Worm (Caenorhabditis elegans) whole organism, L4 larva: ENCODE results near the gene sup-37.

Experiments
- F44E2.7 ChIP-seq: fragments of 200-800 bp; sonication (Bioruptor generic); IDR thresholded peaks from 2 replicates; pipeline ENCODE4 v2.1.2; 2022; ENCODE audit warnings: missing genetic modification characterization, missing compliant biosample characterization
- R02D3.7 ChIP-seq: fragments of 150-350 bp; sonication (generic microtip); optimal IDR thresholded peaks from 3 replicates; lab custom pipeline; 2014; ENCODE audit warnings: missing biosample characterization, missing genetic modification characterization
- T20F7.1 ChIP-seq: fragments of 200-800 bp; sonication (Bioruptor generic); optimal IDR thresholded peaks from 2 replicates; lab custom pipeline; 2018; ENCODE audit warnings: mild to moderate bottlenecking, missing genetic modification characterization, missing compliant biosample characterization
- ZK337.2 ChIP-seq: fragments of 200-800 bp; sonication (Bioruptor generic); IDR thresholded peaks from 2 replicates; pipeline ENCODE4 v1.3.6; 2022; ENCODE audit warnings: missing genetic modification reagents, missing genetic modification characterization, missing compliant biosample characterization
- aha-1 ChIP-seq: fragments of 150-350 bp; peaks from one replicate; lab custom pipeline; 2014; ENCODE audit warnings: missing biosample characterization, missing genetic modification characterization
- ama-1 ChIP-seq: fragments of 150-350 bp; optimal IDR thresholded peaks from 2 replicates; lab custom pipeline; 2014; ENCODE audit warnings: inconsistent platforms, mixed read lengths
- attf-4 ChIP-seq: sonication (generic microtip); optimal IDR thresholded peaks from 3 replicates; lab custom pipeline; 2017; ENCODE audit warnings: missing biosample characterization, missing genetic modification characterization
- ceh-28 ChIP-seq: fragments of 150-350 bp; optimal IDR thresholded peaks from 2 replicates; lab custom pipeline; 2014; ENCODE audit warnings: missing biosample characterization, missing genetic modification reagents, missing genetic modification characterization
- ceh-32 ChIP-seq: sonication (generic microtip); optimal IDR thresholded peaks from 2 replicates; lab custom pipeline; 2016; ENCODE audit warnings: mild to moderate bottlenecking, missing genetic modification characterization, missing compliant biosample characterization; ENCODE audit not compliant: poor library complexity
- ceh-44 ChIP-seq: fragments of 200-800 bp; sonication (Bioruptor generic); IDR thresholded peaks from 2 replicates; pipeline ENCODE4 v1.3.6; 2022; ENCODE audit warnings: missing genetic modification reagents, missing genetic modification characterization, missing compliant biosample characterization
- ceh-62 ChIP-seq: sonication (generic microtip); optimal IDR thresholded peaks from 2 replicates; lab custom pipeline; 2017; ENCODE audit warnings: missing biosample characterization, missing genetic modification characterization
- cey-2 ChIP-seq: sonication (generic microtip); optimal IDR thresholded peaks from 3 replicates; lab custom pipeline; 2017; ENCODE audit warnings: missing genetic modification characterization, mild to moderate bottlenecking, missing compliant biosample characterization, antibody characterized with exemption, borderline replicate concordance; ENCODE audit not compliant: insufficient read depth
- daf-19 ChIP-seq: fragments of 200-800 bp; sonication (Bioruptor generic); conservative IDR thresholded peaks from 2 replicates; pipeline ENCODE4 v1.3.6; 2022; ENCODE audit warnings: missing genetic modification characterization, missing compliant biosample characterization
- daf-8 ChIP-seq: fragments of 200-800 bp; sonication (Bioruptor generic); IDR thresholded peaks from 2 replicates; pipeline ENCODE4 v1.3.6; 2022; ENCODE audit warnings: missing genetic modification characterization, missing compliant biosample characterization
- dpl-1 ChIP-seq: fragments of 150-350 bp; optimal IDR thresholded peaks from 2 replicates; lab custom pipeline; 2014; ENCODE audit warnings: missing biosample characterization, missing genetic modification reagents, missing genetic modification characterization
- gei-8 ChIP-seq: fragments of 200-800 bp; sonication (Bioruptor generic); optimal IDR thresholded peaks from 2 replicates; lab custom pipeline; 2018; ENCODE audit warnings: mild to moderate bottlenecking, missing genetic modification characterization, missing compliant biosample characterization
- hlh-30 ChIP-seq: sonication (generic microtip); optimal IDR thresholded peaks from 2 replicates; lab custom pipeline; 2017; ENCODE audit warnings: antibody characterized with exemption, mild to moderate bottlenecking, missing genetic modification characterization, missing compliant biosample characterization; ENCODE audit not compliant: insufficient read depth
- lim-7 ChIP-seq: fragments of 200-800 bp; sonication (Bioruptor generic); IDR thresholded peaks from 2 replicates; pipeline ENCODE4 v1.3.6; 2022; ENCODE audit warnings: missing genetic modification characterization, missing compliant biosample characterization
- lin-39 ChIP-seq: fragments of 150-350 bp; optimal IDR thresholded peaks from 2 replicates; lab custom pipeline; 2014; ENCODE audit warnings: missing biosample characterization, missing genetic modification reagents, missing genetic modification characterization
- madf-9 ChIP-seq: fragments of 200-800 bp; sonication (Bioruptor generic); conservative IDR thresholded peaks from 2 replicates; pipeline ENCODE4 v1.3.6; 2022; ENCODE audit warnings: missing genetic modification reagents, missing genetic modification characterization, missing compliant biosample characterization
- mdl-1 ChIP-seq, 2 experiments: fragments of 150-350 bp in 1 of 2; sonication (generic microtip) in 1 of 2; optimal IDR thresholded peaks; 2 replicates each; lab custom pipeline; 2014 to 2017; ENCODE audit warnings: missing biosample characterization in 2 of 2, missing genetic modification characterization in 2 of 2
- mep-1 ChIP-seq: fragments of 150-350 bp; sonication (generic microtip); optimal IDR thresholded peaks from 3 replicates; lab custom pipeline; 2014; ENCODE audit warnings: missing biosample characterization, missing genetic modification characterization
- mxl-2 ChIP-seq: fragments of 200-800 bp; sonication (Bioruptor generic); conservative IDR thresholded peaks from 2 replicates; pipeline ENCODE4 v1.3.6; 2022; ENCODE audit warnings: missing genetic modification reagents, missing genetic modification characterization, missing compliant biosample characterization
- mxl-3 ChIP-seq: fragments of 200-800 bp; sonication (Bioruptor generic); optimal IDR thresholded peaks from 2 replicates; lab custom pipeline; 2018; ENCODE audit warnings: mild to moderate bottlenecking, missing genetic modification characterization, missing compliant biosample characterization
- nhr-10 ChIP-seq: fragments of 150-350 bp; optimal IDR thresholded peaks from 2 replicates; lab custom pipeline; 2014; ENCODE audit warnings: missing biosample characterization, missing genetic modification characterization
- nhr-28 ChIP-seq: fragments of 150-350 bp; optimal IDR thresholded peaks from 2 replicates; lab custom pipeline; 2014; ENCODE audit warnings: missing biosample characterization, missing genetic modification characterization
- nhr-6 ChIP-seq: fragments of 150-350 bp; optimal IDR thresholded peaks from 2 replicates; lab custom pipeline; 2014; ENCODE audit warnings: missing biosample characterization, missing genetic modification characterization
- nhr-76 ChIP-seq: fragments of 150-350 bp; optimal IDR thresholded peaks from 2 replicates; lab custom pipeline; 2014; ENCODE audit warnings: missing biosample characterization, missing genetic modification characterization
- nhr-77 ChIP-seq: fragments of 150-350 bp; optimal IDR thresholded peaks from 2 replicates; lab custom pipeline; 2014; ENCODE audit warnings: missing biosample characterization, missing genetic modification characterization
- php-3 ChIP-seq: fragments of 200-800 bp; sonication (Bioruptor generic); IDR thresholded peaks from 2 replicates; pipeline ENCODE4 v1.3.6; 2022; ENCODE audit warnings: missing genetic modification reagents, missing genetic modification characterization, missing compliant biosample characterization
- rbr-2 ChIP-seq: sonication (generic microtip); optimal IDR thresholded peaks from 2 replicates; lab custom pipeline; 2016; ENCODE audit warnings: missing genotype, missing genetic modification characterization, missing compliant biosample characterization
- saeg-2 ChIP-seq: fragments of 200-800 bp; sonication (Bioruptor generic); IDR thresholded peaks from 2 replicates; pipeline ENCODE4 v1.3.6; 2022; ENCODE audit warnings: missing genetic modification reagents, missing genetic modification characterization, missing compliant biosample characterization
- sdz-12 ChIP-seq: fragments of 200-800 bp; sonication (Bioruptor generic); optimal IDR thresholded peaks from 2 replicates; lab custom pipeline; 2018; ENCODE audit warnings: mild to moderate bottlenecking, missing genetic modification characterization, missing compliant biosample characterization
- set-16 ChIP-seq: fragments of 200-800 bp; sonication (Bioruptor generic); IDR thresholded peaks from 2 replicates; pipeline ENCODE4 v1.3.6; 2022; ENCODE audit warnings: missing genetic modification reagents, missing genetic modification characterization, missing compliant biosample characterization
- snpc-1.2 ChIP-seq: fragments of 200-800 bp; sonication (Bioruptor generic); IDR thresholded peaks from 2 replicates; pipeline ENCODE4 v1.3.6; 2022; ENCODE audit warnings: missing genetic modification reagents, missing genetic modification characterization, missing compliant biosample characterization
- snpc-4 ChIP-seq: fragments of 150-350 bp; optimal IDR thresholded peaks from 2 replicates; lab custom pipeline; 2014; ENCODE audit warnings: missing biosample characterization, missing genetic modification characterization
- spr-3 ChIP-seq: fragments of 200-800 bp; sonication (Bioruptor generic); optimal IDR thresholded peaks from 2 replicates; lab custom pipeline; 2018; ENCODE audit warnings: mild to moderate bottlenecking, missing genetic modification characterization, missing compliant biosample characterization
- tag-97 ChIP-seq: fragments of 200-800 bp; sonication (Bioruptor generic); IDR thresholded peaks from 2 replicates; pipeline ENCODE4 v1.3.6; 2022; ENCODE audit warnings: missing genetic modification characterization, missing compliant biosample characterization
- unc-62 ChIP-seq, 3 experiments: fragments of 150-350 bp in 1 of 3; sonication (generic microtip); optimal IDR thresholded peaks in 2 of 3; peaks in 1 of 3; 1 replicate in 1 of 3; 2 replicates in 2 of 3; lab custom pipeline; 2014 to 2017; ENCODE audit warnings: missing biosample characterization in 3 of 3, missing genetic modification characterization in 3 of 3, missing genetic modification reagents in 3 of 3, missing genotype in 1 of 3
- zip-11 ChIP-seq: fragments of 200-800 bp; sonication (Bioruptor generic); IDR thresholded peaks from 2 replicates; pipeline ENCODE4 v1.3.6; 2022; ENCODE audit warnings: missing genetic modification characterization, missing compliant biosample characterization

The sup-37 gene

DNA sequence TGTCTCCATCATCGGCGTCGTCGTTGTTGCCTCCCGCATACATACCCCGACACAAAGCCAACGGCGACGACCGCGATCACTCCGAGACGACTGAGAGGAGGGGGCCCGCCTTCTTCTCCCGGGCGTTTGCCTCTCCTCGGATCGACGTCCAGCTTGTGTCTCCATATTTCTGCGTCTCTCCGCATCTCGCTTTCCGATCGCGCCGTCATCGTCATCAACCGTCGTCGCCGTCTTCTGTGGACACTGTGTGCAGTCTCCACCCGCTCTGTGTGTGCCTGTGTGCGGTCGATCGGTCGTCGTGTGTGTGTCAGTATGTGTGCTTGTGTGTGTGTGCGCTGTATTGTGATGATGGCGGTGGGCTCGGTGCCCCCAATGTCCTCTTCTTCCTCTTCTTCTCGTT is 819 bp upstream of the sup-37 start (continued):
- TF ChIP-seq cey-2 (tag; lab: Kevin White, UChicago) (no peak), snpc-4 (tag; lab: Kevin White, UChicago) (no peak), R02D3.7 (tag; lab: Kevin White, UChicago) (no peak), ceh-28 (tag; lab: Kevin White, UChicago) (no peak), attf-4 (tag; lab: Kevin White, UChicago) (no peak), unc-62 (GFP tag; optimal IDR thresholded peaks at IDR 0.05 in 1 of 2; lab: Kevin White, UChicago) (peak in 1 of 2 experiments; percentile 25), unc-62 (tag; optimal IDR thresholded peaks at IDR 0.05; lab: Kevin White, UChicago) (no peak), hlh-30 (peak; percentile 56), nhr-6 (tag; lab: Kevin White, UChicago) (no peak), mep-1 (tag; lab: Kevin White, UChicago) (peak; percentile 55), ZK337.2 (GFP tag; lab: Robert Waterston, UW) (no peak), sdz-12 (GFP tag; lab: Kevin White, UChicago) (no peak), daf-8 (GFP tag; lab: Robert Waterston, UW) (no peak), nhr-77 (tag; lab: Kevin White, UChicago) (no peak), php-3 (GFP tag; lab: Robert Waterston, UW) (0 out of 2 replicates have a peak, but pooled peaks have one; percentile 29), mxl-2 (GFP tag; lab: Robert Waterston, UW) (no peak), F44E2.7 (GFP tag; lab: Robert Waterston, UW) (0 out of 2 replicates have a peak, but pooled peaks have one; percentile 42), saeg-2 (GFP tag; lab: Robert Waterston, UW) (no peak), mdl-1 (tag; optimal IDR thresholded peaks at IDR 0.05; lab: Kevin White, UChicago) (peak in 1 of 2 experiments; percentile 25), tag-97 (GFP tag; lab: Robert Waterston, UW) (no peak), madf-9 (GFP tag; lab: Robert Waterston, UW) (0 out of 2 replicates have a peak, but pooled peaks have one; percentile 29), zip-11 (GFP tag; lab: Robert Waterston, UW) (no peak)

- TF ChIP-seq aha-1 (tag; lab: Kevin White, UChicago) = peak; percentile 96
- no peak for TF ChIP-seq rbr-2 (tag; lab: Kevin White, UChicago)
- TF ChIP-seq lim-7 = no peak
- no peak for TF ChIP-seq ceh-62 (tag; lab: Kevin White, UChicago)
- no peak for TF ChIP-seq gei-8
- TF ChIP-seq ama-1 = no peak
- TF ChIP-seq T20F7.1 (GFP tag; lab: Kevin White, UChicago) = no peak
- TF ChIP-seq ceh-32 (tag; lab: Kevin White, UChicago) = no peak
Observed at ce11 chrV:8789345-8789744, 3.0 kb downstream of the sup-37 start.

- TF ChIP-seq snpc-1.2 (GFP tag; lab: Robert Waterston, UW) (no peak), nhr-10 (tag; lab: Kevin White, UChicago) (no peak), lin-39 (tag; lab: Kevin White, UChicago) (no peak), ceh-44 (GFP tag; lab: Robert Waterston, UW) (no peak), set-16 (no peak), nhr-76 (tag; lab: Kevin White, UChicago) (no peak), daf-19 (GFP tag; lab: Robert Waterston, UW) (no peak), nhr-28 (tag; lab: Kevin White, UChicago) (no peak), spr-3 (GFP tag; lab: Kevin White, UChicago) (no peak), mxl-3 (no peak), zip-11 (GFP tag; lab: Robert Waterston, UW) (no peak), daf-8 (GFP tag; lab: Robert Waterston, UW) (no peak), dpl-1 (no peak), nhr-77 (tag; lab: Kevin White, UChicago) (no peak), attf-4 (tag; lab: Kevin White, UChicago) (no peak)
Observed at ce11 chrV:8792814-8793213, 6.5 kb downstream of the sup-37 start.
